Fruit fly (Drosophila melanogaster) whole organism, embryonic: Measurements from ENCODE around the gene vkg.

Experiments used
- Atf3 ChIP-seq: fragments of 200-800 bp; sonication (Bioruptor generic); optimal IDR thresholded peaks from 3 replicates; lab custom pipeline; 2016; ENCODE audit warnings: missing biosample characterization, missing genetic modification characterization
- CG10366 ChIP-seq: fragments of 200-800 bp; sonication (Bioruptor generic); IDR thresholded peaks from 2 replicates; pipeline ENCODE4 v1.3.6; 2022; ENCODE audit warnings: missing biosample characterization, missing genetic modification characterization
- CG10565 ChIP-seq: fragments of 200-800 bp; sonication (Bioruptor generic); optimal IDR thresholded peaks from 3 replicates; lab custom pipeline; 2016; ENCODE audit warnings: missing biosample characterization, mild to moderate bottlenecking, missing genetic modification characterization
- CG10654 ChIP-seq: fragments of 200-800 bp; sonication (Bioruptor generic); optimal IDR thresholded peaks from 2 replicates; lab custom pipeline; 2016; ENCODE audit warnings: missing biosample characterization, missing genetic modification characterization
- CG10959 ChIP-seq: fragments of 200-800 bp; sonication (Bioruptor generic); IDR thresholded peaks from 2 replicates; pipeline ENCODE4 v1.3.6; 2022; ENCODE audit warnings: missing biosample characterization, missing genetic modification characterization
- CG10979 ChIP-seq: fragments of 200-800 bp; sonication (Bioruptor generic); optimal IDR thresholded peaks from 2 replicates; lab custom pipeline; 2018; ENCODE audit warnings: missing biosample characterization, mild to moderate bottlenecking, missing genetic modification characterization, moderate library complexity
- CG11085 ChIP-seq: fragments of 200-800 bp; sonication (Bioruptor generic); IDR thresholded peaks from 2 replicates; pipeline ENCODE4 v1.3.6; 2022; ENCODE audit warnings: missing biosample characterization, missing genetic modification characterization
- CG11247 ChIP-seq: fragments of 200-800 bp; sonication (Bioruptor generic); IDR thresholded peaks from 2 replicates; pipeline ENCODE4 v1.3.6; 2022; ENCODE audit warnings: missing biosample characterization, missing genetic modification characterization
- CG12104 ChIP-seq: fragments of 200-800 bp; sonication (Bioruptor generic); optimal IDR thresholded peaks from 3 replicates; lab custom pipeline; 2016; ENCODE audit warnings: missing biosample characterization, missing genetic modification characterization
- CG12155 ChIP-seq: fragments of 200-800 bp; sonication (Bioruptor generic); optimal IDR thresholded peaks from 3 replicates; lab custom pipeline; 2016; ENCODE audit warnings: missing biosample characterization, missing genetic modification characterization
- CG13287 ChIP-seq: fragments of 200-800 bp; sonication (Bioruptor generic); IDR thresholded peaks from 2 replicates; pipeline ENCODE4 v1.3.6; 2022; ENCODE audit warnings: missing biosample characterization, missing genetic modification characterization; ENCODE audit not compliant: partially characterized antibody
- CG14710 ChIP-seq: fragments of 200-800 bp; sonication (Bioruptor generic); optimal IDR thresholded peaks from 3 replicates; lab custom pipeline; 2019; ENCODE audit warnings: missing biosample characterization, mild to moderate bottlenecking, missing genetic modification characterization, moderate library complexity
- CG15073 ChIP-seq: fragments of 200-800 bp; sonication (Bioruptor generic); optimal IDR thresholded peaks from 2 replicates; lab custom pipeline; 2016; ENCODE audit warnings: missing biosample characterization, missing genetic modification characterization
- CG16815 ChIP-seq: fragments of 200-800 bp; sonication (Bioruptor generic); optimal IDR thresholded peaks from 3 replicates; lab custom pipeline; 2017; ENCODE audit warnings: missing biosample characterization, mild to moderate bottlenecking, missing genetic modification characterization
- CG2116 ChIP-seq: fragments of 200-800 bp; sonication (Bioruptor generic); optimal IDR thresholded peaks from 3 replicates; lab custom pipeline; 2018; ENCODE audit warnings: missing biosample characterization, mild to moderate bottlenecking, missing genetic modification characterization
- CG2712 ChIP-seq: fragments of 200-800 bp; optimal IDR thresholded peaks from 3 replicates; lab custom pipeline; 2019; ENCODE audit warnings: missing biosample characterization, mild to moderate bottlenecking, missing genetic modification characterization, moderate library complexity
- CG43689 ChIP-seq: fragments of 200-800 bp; sonication (Bioruptor generic); IDR thresholded peaks from 2 replicates; pipeline ENCODE4 v1.3.6; 2022; ENCODE audit warnings: missing biosample characterization, missing genetic modification characterization
- CG4854 ChIP-seq: fragments of 200-800 bp; sonication (Bioruptor generic); optimal IDR thresholded peaks from 2 replicates; lab custom pipeline; 2016; ENCODE audit warnings: missing biosample characterization, missing genetic modification characterization, inconsistent platforms
- CG6683 ChIP-seq: fragments of 200-800 bp; sonication (Bioruptor generic); optimal IDR thresholded peaks from 2 replicates; lab custom pipeline; 2017; ENCODE audit warnings: missing biosample characterization, mild to moderate bottlenecking, missing genetic modification characterization, missing genetic modification reagents
- CG6765 ChIP-seq: fragments of 200-800 bp; sonication (Bioruptor generic); optimal IDR thresholded peaks from 3 replicates; lab custom pipeline; 2017; ENCODE audit warnings: missing biosample characterization, mild to moderate bottlenecking, missing genetic modification characterization
- CG6854 ChIP-seq: fragments of 200-800 bp; sonication (Bioruptor generic); optimal IDR thresholded peaks from 3 replicates; lab custom pipeline; 2017; ENCODE audit warnings: missing biosample characterization, mild to moderate bottlenecking, missing genetic modification characterization
- CG7357 ChIP-seq: fragments of 200-800 bp; sonication (Bioruptor generic); IDR thresholded peaks from 3 replicates; pipeline ENCODE4 v1.3.6; 2022; ENCODE audit warnings: missing biosample characterization, missing genetic modification characterization
- CG7745 ChIP-seq: fragments of 200-800 bp; sonication (Bioruptor generic); optimal IDR thresholded peaks from 2 replicates; lab custom pipeline; 2018; ENCODE audit warnings: missing biosample characterization, mild to moderate bottlenecking, missing genetic modification characterization, moderate library complexity
- CG8359 ChIP-seq: fragments of 200-800 bp; sonication (Bioruptor generic); optimal IDR thresholded peaks from 2 replicates; lab custom pipeline; 2017; ENCODE audit warnings: missing biosample characterization, mild to moderate bottlenecking, missing genetic modification characterization, borderline replicate concordance
- CkIIα-i1 ChIP-seq: fragments of 200-800 bp; sonication (Bioruptor generic); IDR thresholded peaks from 2 replicates; pipeline ENCODE4 v1.3.6; 2022; ENCODE audit warnings: missing biosample characterization, missing genetic modification characterization
- Dad ChIP-seq: fragments of 200-800 bp; sonication (Bioruptor generic); optimal IDR thresholded peaks from 3 replicates; lab custom pipeline; 2016; ENCODE audit warnings: missing biosample characterization, missing genetic modification characterization
- Eip74EF ChIP-seq, 2 experiments: fragments of 200-800 bp in 1 of 2; fragments of >200 bp in 1 of 2; sonication (Bioruptor generic) in 1 of 2; optimal IDR thresholded peaks; 2 replicates each; lab custom pipeline; 2017 to 2019; ENCODE audit warnings: missing biosample characterization in 2 of 2, missing genetic modification characterization in 2 of 2, mild to moderate bottlenecking in 1 of 2, moderate library complexity in 1 of 2
- Fer1 ChIP-seq: fragments of 200-800 bp; sonication (Bioruptor generic); optimal IDR thresholded peaks from 2 replicates; lab custom pipeline; 2017; ENCODE audit warnings: missing biosample characterization, mild to moderate bottlenecking, missing genetic modification characterization
- Fer2 ChIP-seq: fragments of 200-800 bp; sonication (Bioruptor generic); optimal IDR thresholded peaks from 2 replicates; lab custom pipeline; 2018; ENCODE audit warnings: missing biosample characterization, mild to moderate bottlenecking, missing genetic modification characterization, moderate library complexity
- Hsf ChIP-seq: fragments of 200-800 bp; sonication (Bioruptor generic); optimal IDR thresholded peaks from 3 replicates; lab custom pipeline; 2016; ENCODE audit warnings: missing biosample characterization, missing genetic modification characterization
- NfI ChIP-seq: fragments of 200-800 bp; sonication (Bioruptor generic); optimal IDR thresholded peaks from 3 replicates; lab custom pipeline; 2018; ENCODE audit warnings: missing biosample characterization, mild to moderate bottlenecking, missing genetic modification characterization, moderate library complexity
- Usf ChIP-seq: fragments of 200-800 bp; sonication (Bioruptor generic); optimal IDR thresholded peaks from 2 replicates; lab custom pipeline; 2017; ENCODE audit warnings: missing genotype, missing biosample characterization, missing genetic modification characterization
- abd-A ChIP-seq: fragments of 200-800 bp; sonication (Bioruptor generic); optimal IDR thresholded peaks from 3 replicates; lab custom pipeline; 2019; ENCODE audit warnings: missing biosample characterization, mild to moderate bottlenecking, missing genetic modification characterization, moderate library complexity
- btn ChIP-seq: fragments of 200-800 bp; sonication (Bioruptor generic); optimal IDR thresholded peaks from 2 replicates; lab custom pipeline; 2016; ENCODE audit warnings: missing biosample characterization, missing genetic modification characterization
- caup ChIP-seq: fragments of 200-800 bp; sonication (Bioruptor generic); optimal IDR thresholded peaks from 3 replicates; lab custom pipeline; 2017; ENCODE audit warnings: missing biosample characterization, mild to moderate bottlenecking, missing genetic modification characterization, moderate library complexity; ENCODE audit not compliant: severe bottlenecking
- chn ChIP-seq: fragments of 200-800 bp; sonication (Bioruptor generic); optimal IDR thresholded peaks from 2 replicates; lab custom pipeline; 2016; ENCODE audit warnings: missing biosample characterization, missing genetic modification characterization
- dati ChIP-seq: fragments of 200-800 bp; sonication (Bioruptor generic); IDR thresholded peaks from 2 replicates; pipeline ENCODE4 v1.3.6; 2022; ENCODE audit warnings: missing biosample characterization, missing genetic modification characterization
- ems ChIP-seq: fragments of 200-800 bp; sonication (Bioruptor generic); optimal IDR thresholded peaks from 3 replicates; lab custom pipeline; 2016; ENCODE audit warnings: missing biosample characterization, missing genetic modification characterization
- eve ChIP-seq, 2 experiments: fragments of >200 bp; optimal IDR thresholded peaks; 2 replicates each; lab custom pipeline; 2017; ENCODE audit warnings: missing biosample characterization in 2 of 2, missing genetic modification characterization in 2 of 2
- fd102C ChIP-seq: fragments of 200-800 bp; sonication (Bioruptor generic); optimal IDR thresholded peaks from 2 replicates; lab custom pipeline; 2018; ENCODE audit warnings: missing biosample characterization, mild to moderate bottlenecking, missing genetic modification characterization, moderate library complexity
- fru ChIP-seq: fragments of >200 bp; optimal IDR thresholded peaks from 2 replicates; lab custom pipeline; 2017
- ham ChIP-seq: fragments of 200-800 bp; sonication (Bioruptor generic); IDR thresholded peaks from 2 replicates; pipeline ENCODE4 v1.3.6; 2022; ENCODE audit warnings: missing biosample characterization, missing genetic modification characterization
- ro ChIP-seq: fragments of 200-800 bp; sonication (Bioruptor generic); IDR thresholded peaks from 2 replicates; pipeline ENCODE4 v1.3.6; 2022; ENCODE audit warnings: missing biosample characterization, missing genetic modification characterization
- sens ChIP-seq: fragments of 200-800 bp; sonication (Bioruptor generic); peaks from one replicate; lab custom pipeline; 2016; ENCODE audit warnings: missing biosample characterization, missing genetic modification characterization
- ttk ChIP-seq: fragments of 200-800 bp; sonication (Bioruptor generic); IDR thresholded peaks from 2 replicates; pipeline ENCODE4 v2.1.2; 2022; ENCODE audit warnings: missing biosample characterization, missing genetic modification characterization
- zfh1 ChIP-seq: fragments of 200-800 bp; sonication (Bioruptor generic); IDR thresholded peaks from 3 replicates; pipeline ENCODE4 v1.3.6; 2022; ENCODE audit warnings: missing biosample characterization, missing genetic modification characterization
- zfh2 ChIP-seq: fragments of 200-800 bp; sonication (Bioruptor generic); optimal IDR thresholded peaks from 2 replicates; lab custom pipeline; 2016; ENCODE audit warnings: missing biosample characterization, missing genetic modification characterization

The vkg gene

dm6 chr2L:5028091-5028490, at the start of gene vkg:
vkg (minus strand) TSS chr2L:5028191.
- TF ChIP-seq dati (GFP tag; lab: Robert Waterston, UW): no peak
- TF ChIP-seq chn (GFP tag; lab: Kevin White, UChicago): no peak
- TF ChIP-seq zfh2: no peak
- TF ChIP-seq CG43689: no peak
- TF ChIP-seq CG8359: no peak

dm6 chr2L:5072357-5072756, 44.4 kb upstream of the vkg start:
- TF ChIP-seq CG6854 (GFP tag; lab: Kevin White, UChicago) (no peak), CG13287 (GFP tag; lab: Robert Waterston, UW) (no peak), sens (GFP tag; lab: Kevin White, UChicago) (peak; percentile 68), Hsf (GFP tag; lab: Kevin White, UChicago) (no peak), Atf3 (GFP tag; lab: Kevin White, UChicago) (no peak), btn (no peak), CG12104 (GFP tag; lab: Kevin White, UChicago) (no peak), eve (GFP tag; optimal IDR thresholded peaks at IDR 0.05; lab: Kevin White, UChicago) (peak in 1 of 2 experiments; percentile 39)

DNA sequence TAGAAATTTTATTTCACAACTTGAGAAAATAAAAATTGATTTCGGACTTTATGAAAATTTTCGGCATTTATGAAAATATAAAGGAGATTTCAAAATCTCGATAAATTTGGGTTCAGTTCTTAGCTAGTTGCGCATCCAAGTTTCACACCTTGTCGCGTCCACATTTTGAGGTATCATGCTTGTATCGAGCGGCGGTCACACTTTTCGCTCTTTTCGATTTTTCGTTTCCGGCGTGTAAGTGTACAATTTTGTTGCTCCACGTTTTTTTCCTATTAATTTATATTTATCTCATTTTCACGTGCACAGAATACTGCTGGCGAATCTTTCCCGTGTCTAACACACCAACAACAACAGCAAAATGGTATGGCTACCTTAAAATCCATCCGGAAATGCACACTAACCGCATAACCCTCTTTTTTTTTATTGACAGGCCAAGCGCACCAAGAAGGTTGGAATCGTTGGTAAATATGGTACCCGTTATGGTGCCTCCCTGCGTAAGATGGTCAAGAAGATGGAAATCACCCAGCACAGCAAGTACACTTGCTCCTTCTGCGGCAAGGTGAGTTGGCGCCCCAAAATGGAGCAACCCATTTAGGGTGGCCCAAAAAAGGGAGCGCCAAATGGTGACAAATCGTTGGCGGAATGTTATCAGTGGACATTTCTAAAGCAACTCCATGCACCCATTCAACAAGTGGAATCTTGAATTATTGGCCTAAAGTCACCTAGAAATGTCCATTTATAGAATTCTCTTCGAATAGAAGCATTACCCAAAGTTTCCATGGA, 43.0 kb upstream of the vkg start, which contains the start of gene RpL37A:
TSS of gene RpL37A (plus strand) at position 161 of the 783 bp plus-strand sequence.
- peak; percentile 76 for TF ChIP-seq CG10654
- peak; percentile 57 for TF ChIP-seq ttk (GFP tag; lab: Robert Waterston, UW)
- peak; percentile 86 for TF ChIP-seq CG2116
- no peak for TF ChIP-seq CG15073 (GFP tag; lab: Kevin White, UChicago)
- peak; percentile 62; the same call in 1 of the 2 replicates for TF ChIP-seq CG11085 (GFP tag; lab: Robert Waterston, UW)
- peak; percentile 4 for TF ChIP-seq CG7745 (tag; lab: Kevin White, UChicago)
- TF ChIP-seq zfh1 (GFP tag; lab: Robert Waterston, UW): peak; percentile 78
- TF ChIP-seq Fer1 (GFP tag; lab: Kevin White, UChicago): peak; percentile 92
- TF ChIP-seq CG12155 (GFP tag; lab: Kevin White, UChicago): peak; percentile 63
- TF ChIP-seq abd-A: no peak
- TF ChIP-seq CG10366: peak; percentile 74
- peak; percentile 41 for TF ChIP-seq Usf (GFP tag; lab: Kevin White, UChicago)
- TF ChIP-seq CG10959 (GFP tag; lab: Robert Waterston, UW): no peak
- TF ChIP-seq CG4854 (GFP tag; lab: Kevin White, UChicago): peak; percentile 84
- peak; percentile 84 for TF ChIP-seq CG14710 (tag; lab: Kevin White, UChicago)
- TF ChIP-seq fru (lab: Kevin White, UChicago): no peak
- TF ChIP-seq CG10979: peak; percentile 69
- TF ChIP-seq CG10565 (GFP tag; lab: Kevin White, UChicago): peak; percentile 53
- TF ChIP-seq CG7357 (GFP tag; lab: Robert Waterston, UW): no peak
- peak; percentile 81 for TF ChIP-seq CG2712 (tag; lab: Kevin White, UChicago)
- peak; percentile 85 for TF ChIP-seq Hsf (GFP tag; lab: Kevin White, UChicago)
- peak; percentile 85 for TF ChIP-seq ems (GFP tag; lab: Kevin White, UChicago)
- TF ChIP-seq ham (GFP tag; lab: Robert Waterston, UW): 0 out of 2 replicates have a peak, but pooled peaks have one; percentile 21
- peak; percentile 60 for TF ChIP-seq fd102C (GFP tag; lab: Kevin White, UChicago)
- peak; percentile 64 for TF ChIP-seq CG6683 (GFP tag; lab: Kevin White, UChicago)
- peak; percentile 74 for TF ChIP-seq CG11247 (GFP tag; lab: Robert Waterston, UW)
- TF ChIP-seq Eip74EF (GFP tag; optimal IDR thresholded peaks at IDR 0.05; lab: Kevin White, UChicago): peak in 1 of 2 experiments; percentile 77
- TF ChIP-seq Fer2 (tag; lab: Kevin White, UChicago): peak; percentile 41
- TF ChIP-seq ro: no peak
- no peak for TF ChIP-seq CG16815 (GFP tag; lab: Kevin White, UChicago)
- peak; percentile 91 for TF ChIP-seq NfI (GFP tag; lab: Kevin White, UChicago)
- no peak for TF ChIP-seq CkIIα-i1 (GFP tag; lab: Robert Waterston, UW)
- peak; percentile 95 for TF ChIP-seq caup (GFP tag; lab: Kevin White, UChicago)
- TF ChIP-seq Dad (GFP tag; lab: Kevin White, UChicago): peak; percentile 73
- TF ChIP-seq CG6765: peak; percentile 94
